Fruit fly (Drosophila melanogaster): Measurements from ENCODE around the gene CG10969.

DNA sequence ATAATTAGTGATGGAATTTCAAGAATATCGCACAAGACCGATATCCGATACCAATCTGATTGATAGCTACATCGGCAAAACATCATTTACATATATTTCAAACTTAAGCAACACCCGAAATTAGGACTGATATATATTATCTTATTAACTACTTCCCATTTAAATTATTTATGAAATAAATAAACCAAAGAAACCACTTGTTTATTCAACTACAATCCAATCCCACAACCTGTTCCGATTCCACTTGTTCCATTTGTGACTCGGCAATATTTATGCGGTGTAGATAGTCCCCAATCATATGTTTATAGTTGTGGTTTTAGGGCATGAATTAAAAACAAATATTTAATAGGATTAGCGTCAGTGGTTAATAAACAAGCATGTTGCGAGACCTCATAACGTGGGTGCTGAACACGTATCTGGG lies 26.1 kb downstream of the CG10969 start, which contains the start of the genes CG10973 and Vps13D:
- peak; percentile 82 for TF ChIP-seq run (tag; optimal IDR thresholded peaks at IDR 0.05)
- TF ChIP-seq abd-A (tag; optimal IDR thresholded peaks at IDR 0.05): no peak
- TF ChIP-seq CG8478 (optimal IDR thresholded peaks at IDR 0.05): no peak
- TF ChIP-seq Dref (GFP tag; IDR thresholded peaks at IDR 0.05): peak; percentile 67; the same call in 1 of the 2 replicates
- TF ChIP-seq CG32767 (GFP tag; IDR thresholded peaks at IDR 0.05): no peak
- TF ChIP-seq Taf1 (GFP tag; IDR thresholded peaks at IDR 0.05): no peak
- TF ChIP-seq Vsx1 (GFP tag; optimal IDR thresholded peaks at IDR 0.05): no peak
- no peak for TF ChIP-seq sd (tag; optimal IDR thresholded peaks at IDR 0.05)
- no peak for TF ChIP-seq CG7745 (tag; optimal IDR thresholded peaks at IDR 0.05)
